Worm (Caenorhabditis elegans) whole organism, L4 larva: Measurements from ENCODE around the gene srh-74.

Experiments used
- D1046.2 ChIP-seq: fragments of 200-800 bp; sonication (Bioruptor generic); IDR thresholded peaks from 2 replicates; pipeline ENCODE4 v1.3.6; 2022; ENCODE audit warnings: missing genetic modification characterization, missing compliant biosample characterization
- F37D6.2 ChIP-seq: sonication (generic microtip); optimal IDR thresholded peaks from 2 replicates; lab custom pipeline; 2016; ENCODE audit warnings: mild to moderate bottlenecking, missing genetic modification characterization, missing compliant biosample characterization
- F49E8.2 ChIP-seq: sonication (generic microtip); optimal IDR thresholded peaks from 2 replicates; lab custom pipeline; 2016; ENCODE audit warnings: missing compliant biosample characterization, mild to moderate bottlenecking, missing genetic modification characterization, borderline replicate concordance
- T26A8.4 ChIP-seq: fragments of 200-800 bp; sonication (Bioruptor generic); IDR thresholded peaks from 2 replicates; pipeline ENCODE4 v1.3.6; 2022; ENCODE audit warnings: missing genetic modification characterization, missing compliant biosample characterization
- Y105C5A.15 ChIP-seq: fragments of 200-800 bp; sonication (Bioruptor generic); IDR thresholded peaks from 2 replicates; pipeline ENCODE4 v1.3.6; 2022; ENCODE audit warnings: missing genetic modification characterization, missing compliant biosample characterization
- Y48G9A.11 ChIP-seq: fragments of 200-800 bp; sonication (Bioruptor generic); IDR thresholded peaks from 2 replicates; pipeline ENCODE4 v1.3.6; 2022; ENCODE audit warnings: missing genetic modification reagents, missing genetic modification characterization, missing compliant biosample characterization
- ZK337.2 ChIP-seq: fragments of 200-800 bp; sonication (Bioruptor generic); IDR thresholded peaks from 2 replicates; pipeline ENCODE4 v1.3.6; 2022; ENCODE audit warnings: missing genetic modification reagents, missing genetic modification characterization, missing compliant biosample characterization
- aha-1 ChIP-seq: fragments of 150-350 bp; peaks from one replicate; lab custom pipeline; 2014; ENCODE audit warnings: missing biosample characterization, missing genetic modification characterization
- ceh-28 ChIP-seq: fragments of 150-350 bp; optimal IDR thresholded peaks from 2 replicates; lab custom pipeline; 2014; ENCODE audit warnings: missing biosample characterization, missing genetic modification reagents, missing genetic modification characterization
- ceh-32 ChIP-seq: sonication (generic microtip); optimal IDR thresholded peaks from 2 replicates; lab custom pipeline; 2016; ENCODE audit warnings: mild to moderate bottlenecking, missing genetic modification characterization, missing compliant biosample characterization; ENCODE audit not compliant: poor library complexity
- ceh-44 ChIP-seq: fragments of 200-800 bp; sonication (Bioruptor generic); IDR thresholded peaks from 2 replicates; pipeline ENCODE4 v1.3.6; 2022; ENCODE audit warnings: missing genetic modification reagents, missing genetic modification characterization, missing compliant biosample characterization
- ceh-62 ChIP-seq: sonication (generic microtip); optimal IDR thresholded peaks from 2 replicates; lab custom pipeline; 2017; ENCODE audit warnings: missing biosample characterization, missing genetic modification characterization
- ceh-82 ChIP-seq: sonication (generic microtip); optimal IDR thresholded peaks from 2 replicates; lab custom pipeline; 2017; ENCODE audit warnings: missing biosample characterization, missing genetic modification characterization
- cey-2 ChIP-seq: sonication (generic microtip); optimal IDR thresholded peaks from 3 replicates; lab custom pipeline; 2017; ENCODE audit warnings: missing genetic modification characterization, mild to moderate bottlenecking, missing compliant biosample characterization, antibody characterized with exemption, borderline replicate concordance; ENCODE audit not compliant: insufficient read depth
- daf-19 ChIP-seq: fragments of 200-800 bp; sonication (Bioruptor generic); conservative IDR thresholded peaks from 2 replicates; pipeline ENCODE4 v1.3.6; 2022; ENCODE audit warnings: missing genetic modification characterization, missing compliant biosample characterization
- daf-8 ChIP-seq: fragments of 200-800 bp; sonication (Bioruptor generic); IDR thresholded peaks from 2 replicates; pipeline ENCODE4 v1.3.6; 2022; ENCODE audit warnings: missing genetic modification characterization, missing compliant biosample characterization
- dpl-1 ChIP-seq: fragments of 150-350 bp; optimal IDR thresholded peaks from 2 replicates; lab custom pipeline; 2014; ENCODE audit warnings: missing biosample characterization, missing genetic modification reagents, missing genetic modification characterization
- fkh-10 ChIP-seq: fragments of 150-350 bp; optimal IDR thresholded peaks from 2 replicates; lab custom pipeline; 2014; ENCODE audit warnings: missing biosample characterization, missing genetic modification reagents, missing genetic modification characterization
- lin-13 ChIP-seq: fragments of 150-350 bp; optimal IDR thresholded peaks from 2 replicates; lab custom pipeline; 2014; ENCODE audit warnings: missing biosample characterization, missing genetic modification reagents, missing genetic modification characterization
- lin-29 ChIP-seq: fragments of 200-800 bp; sonication (Bioruptor generic); IDR thresholded peaks from 2 replicates; pipeline ENCODE4 v1.3.6; 2022; ENCODE audit warnings: missing genetic modification reagents, missing genetic modification characterization, missing compliant biosample characterization
- lin-39 ChIP-seq: fragments of 150-350 bp; optimal IDR thresholded peaks from 2 replicates; lab custom pipeline; 2014; ENCODE audit warnings: missing biosample characterization, missing genetic modification reagents, missing genetic modification characterization
- lir-3 ChIP-seq: sonication (generic microtip); optimal IDR thresholded peaks from 2 replicates; lab custom pipeline; 2016; ENCODE audit warnings: mild to moderate bottlenecking, missing genetic modification characterization, missing compliant biosample characterization
- lsy-2 ChIP-seq, 2 experiments: fragments of 150-350 bp in 1 of 2; sonication (generic microtip) in 1 of 2; optimal IDR thresholded peaks; 2 replicates each; lab custom pipeline; 2014 to 2017; ENCODE audit warnings: missing biosample characterization in 2 of 2, missing genetic modification characterization in 2 of 2
- mdl-1 ChIP-seq, 2 experiments: fragments of 150-350 bp in 1 of 2; sonication (generic microtip) in 1 of 2; optimal IDR thresholded peaks; 2 replicates each; lab custom pipeline; 2014 to 2017; ENCODE audit warnings: missing biosample characterization in 2 of 2, missing genetic modification characterization in 2 of 2
- mdt-29 ChIP-seq: fragments of 200-800 bp; sonication (Bioruptor generic); IDR thresholded peaks from 2 replicates; pipeline ENCODE4 v1.3.6; 2022; ENCODE audit warnings: missing genetic modification reagents, missing genetic modification characterization, missing compliant biosample characterization
- mes-2 ChIP-seq: sonication (generic microtip); optimal IDR thresholded peaks from 2 replicates; lab custom pipeline; 2016; ENCODE audit warnings: missing genotype, mild to moderate bottlenecking, missing genetic modification characterization, missing compliant biosample characterization; ENCODE audit not compliant: poor library complexity, severe bottlenecking
- mxl-3 ChIP-seq: fragments of 200-800 bp; sonication (Bioruptor generic); optimal IDR thresholded peaks from 2 replicates; lab custom pipeline; 2018; ENCODE audit warnings: mild to moderate bottlenecking, missing genetic modification characterization, missing compliant biosample characterization
- nhr-237 ChIP-seq: sonication (generic microtip); optimal IDR thresholded peaks from 2 replicates; lab custom pipeline; 2017; ENCODE audit warnings: missing biosample characterization, missing genetic modification characterization
- nhr-41 ChIP-seq: fragments of 200-800 bp; sonication (Bioruptor generic); IDR thresholded peaks from 2 replicates; pipeline ENCODE4 v1.3.6; 2022; ENCODE audit warnings: missing genetic modification reagents, missing genetic modification characterization, missing compliant biosample characterization
- nhr-42 ChIP-seq: fragments of 200-800 bp; sonication (Bioruptor generic); IDR thresholded peaks from 2 replicates; pipeline ENCODE4 v1.3.6; 2022; ENCODE audit warnings: missing genetic modification characterization, missing compliant biosample characterization
- nhr-48 ChIP-seq: sonication (generic microtip); optimal IDR thresholded peaks from 2 replicates; lab custom pipeline; 2016; ENCODE audit warnings: mild to moderate bottlenecking, missing genetic modification characterization, missing compliant biosample characterization
- nhr-6 ChIP-seq: fragments of 150-350 bp; optimal IDR thresholded peaks from 2 replicates; lab custom pipeline; 2014; ENCODE audit warnings: missing biosample characterization, missing genetic modification characterization
- nhr-77 ChIP-seq: fragments of 150-350 bp; optimal IDR thresholded peaks from 2 replicates; lab custom pipeline; 2014; ENCODE audit warnings: missing biosample characterization, missing genetic modification characterization
- pqm-1 ChIP-seq: sonication (generic microtip); optimal IDR thresholded peaks from 2 replicates; lab custom pipeline; 2017; ENCODE audit warnings: missing biosample characterization, missing genetic modification characterization
- rbr-2 ChIP-seq: sonication (generic microtip); optimal IDR thresholded peaks from 2 replicates; lab custom pipeline; 2016; ENCODE audit warnings: missing genotype, missing genetic modification characterization, missing compliant biosample characterization
- saeg-2 ChIP-seq: fragments of 200-800 bp; sonication (Bioruptor generic); IDR thresholded peaks from 2 replicates; pipeline ENCODE4 v1.3.6; 2022; ENCODE audit warnings: missing genetic modification reagents, missing genetic modification characterization, missing compliant biosample characterization
- set-16 ChIP-seq: fragments of 200-800 bp; sonication (Bioruptor generic); IDR thresholded peaks from 2 replicates; pipeline ENCODE4 v1.3.6; 2022; ENCODE audit warnings: missing genetic modification reagents, missing genetic modification characterization, missing compliant biosample characterization
- skn-1 ChIP-seq: fragments of 150-350 bp; optimal IDR thresholded peaks from 2 replicates; lab custom pipeline; 2014; ENCODE audit warnings: missing biosample characterization, missing genetic modification characterization
- snpc-4 ChIP-seq: fragments of 150-350 bp; optimal IDR thresholded peaks from 2 replicates; lab custom pipeline; 2014; ENCODE audit warnings: missing biosample characterization, missing genetic modification characterization
- spr-1 ChIP-seq: sonication (generic microtip); optimal IDR thresholded peaks from 2 replicates; lab custom pipeline; 2016; ENCODE audit warnings: mild to moderate bottlenecking, missing genetic modification characterization, missing compliant biosample characterization
- tra-1 ChIP-seq: fragments of 200-800 bp; sonication (Bioruptor generic); IDR thresholded peaks from 2 replicates; pipeline ENCODE4 v1.3.6; 2022; ENCODE audit warnings: missing genetic modification reagents, missing genetic modification characterization, missing compliant biosample characterization
- unc-62 ChIP-seq, 3 experiments: fragments of 150-350 bp in 1 of 3; sonication (generic microtip); optimal IDR thresholded peaks in 2 of 3; peaks in 1 of 3; 1 replicate in 1 of 3; 2 replicates in 2 of 3; lab custom pipeline; 2014 to 2017; ENCODE audit warnings: missing biosample characterization in 3 of 3, missing genetic modification characterization in 3 of 3, missing genetic modification reagents in 3 of 3, missing genotype in 1 of 3
- zag-1 ChIP-seq: fragments of 150-350 bp; optimal IDR thresholded peaks from 2 replicates; lab custom pipeline; 2014; ENCODE audit warnings: missing biosample characterization, missing genetic modification characterization
- zfp-2 ChIP-seq: sonication (generic microtip); optimal IDR thresholded peaks from 2 replicates; lab custom pipeline; 2016; ENCODE audit warnings: mild to moderate bottlenecking, missing genetic modification characterization, missing compliant biosample characterization
- zip-11 ChIP-seq: fragments of 200-800 bp; sonication (Bioruptor generic); IDR thresholded peaks from 2 replicates; pipeline ENCODE4 v1.3.6; 2022; ENCODE audit warnings: missing genetic modification characterization, missing compliant biosample characterization
- zip-2 ChIP-seq: fragments of 150-350 bp; optimal IDR thresholded peaks from 2 replicates; lab custom pipeline; 2014; ENCODE audit warnings: missing biosample characterization, missing genetic modification characterization

Gene srh-74

DNA sequence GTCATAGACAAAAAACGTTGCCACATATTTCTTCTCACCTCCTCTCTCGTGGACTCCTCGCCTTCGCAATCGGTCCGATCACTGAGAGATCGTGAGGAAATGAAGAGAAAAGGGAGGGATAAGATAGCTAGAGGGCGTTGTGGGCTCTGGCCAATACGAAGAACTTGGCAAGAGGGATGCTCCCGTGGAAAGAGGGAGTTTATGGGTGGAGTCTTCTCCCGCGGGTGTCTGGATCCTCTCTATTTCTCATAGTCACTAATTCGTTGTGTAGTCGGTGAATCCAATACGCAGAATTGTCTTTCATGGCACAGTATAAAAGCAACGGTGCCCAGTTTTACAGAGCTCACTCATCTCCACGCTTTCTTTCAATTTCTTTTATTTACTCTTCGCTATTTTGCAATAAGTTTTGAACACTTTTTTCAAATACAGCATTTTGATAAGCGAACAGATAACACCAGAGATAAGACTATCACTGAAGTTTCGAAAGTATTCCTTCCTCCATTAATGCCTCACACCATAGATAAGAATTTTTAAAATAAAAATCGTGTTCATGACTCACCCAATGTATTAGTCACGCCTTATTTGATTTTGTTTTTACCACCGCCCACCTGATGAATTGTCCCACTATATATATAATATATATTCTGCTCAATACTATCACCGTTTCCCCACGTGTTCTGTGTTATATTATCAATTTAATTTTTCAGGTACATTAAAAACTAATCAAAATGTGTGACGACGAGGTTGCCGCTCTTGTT, 31.9 kb upstream of the srh-74 start, which contains the start of gene act-1 (continued):
- TF ChIP-seq lin-13 (GFP tag; lab: Kevin White, UChicago) (no peak), snpc-4 (no peak), zip-2 (no peak), F49E8.2 (tag; lab: Kevin White, UChicago) (no peak), zag-1 (tag; lab: Kevin White, UChicago) (no peak), pqm-1 (tag; lab: Kevin White, UChicago) (peak; percentile 95), lir-3 (tag; lab: Kevin White, UChicago) (no peak), lin-39 (tag; lab: Kevin White, UChicago) (no peak), F37D6.2 (tag; lab: Kevin White, UChicago) (no peak), nhr-77 (tag; lab: Kevin White, UChicago) (peak; percentile 6), Y48G9A.11 (no peak), lsy-2 (tag; optimal IDR thresholded peaks at IDR 0.05; lab: Kevin White, UChicago) (no peak), skn-1 (tag; lab: Kevin White, UChicago) (no peak), ceh-32 (no peak), nhr-41 (no peak), cey-2 (tag; lab: Kevin White, UChicago) (no peak), lin-29 (GFP tag; lab: Robert Waterston, UW) (no peak), ceh-82 (tag; lab: Kevin White, UChicago) (no peak), ceh-44 (GFP tag; lab: Robert Waterston, UW) (no peak), nhr-6 (tag; lab: Kevin White, UChicago) (no peak), mxl-3 (GFP tag; lab: Kevin White, UChicago) (no peak), mdl-1 (tag; optimal IDR thresholded peaks at IDR 0.05; lab: Kevin White, UChicago) (no peak)

DNA sequence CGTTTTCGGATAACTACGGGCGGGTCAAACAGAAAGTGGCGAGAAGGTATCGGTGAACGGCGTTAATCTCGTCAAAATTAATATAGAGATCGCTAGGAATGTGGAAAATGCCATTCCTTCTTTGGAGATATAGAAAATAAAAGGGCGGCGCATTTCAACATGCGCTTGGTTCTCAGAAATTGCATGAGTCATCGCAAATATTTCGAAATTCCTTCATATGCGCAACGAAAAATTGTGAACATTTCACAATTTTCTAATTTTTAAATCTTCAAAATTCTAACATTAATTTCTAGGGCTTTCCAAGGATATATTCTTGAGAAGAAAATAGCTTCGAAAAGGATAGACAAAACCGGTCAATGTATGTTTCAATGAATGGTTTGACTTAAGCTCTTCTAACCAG, 30.3 kb upstream of the srh-74 start:
- no peak for TF ChIP-seq lin-29 (GFP tag; lab: Robert Waterston, UW)
- TF ChIP-seq nhr-42 (GFP tag; lab: Robert Waterston, UW): no peak
- TF ChIP-seq ceh-28 (tag; lab: Kevin White, UChicago): no peak
- no peak for TF ChIP-seq unc-62 (GFP tag; optimal IDR thresholded peaks at IDR 0.05 in 1 of 2; lab: Kevin White, UChicago)
- no peak for TF ChIP-seq unc-62 (tag; optimal IDR thresholded peaks at IDR 0.05; lab: Kevin White, UChicago)
- no peak for TF ChIP-seq ZK337.2
- TF ChIP-seq T26A8.4 (GFP tag; lab: Robert Waterston, UW): no peak
- TF ChIP-seq spr-1 (tag; lab: Kevin White, UChicago): no peak
- TF ChIP-seq tra-1 (GFP tag; lab: Robert Waterston, UW): no peak
- TF ChIP-seq zag-1 (tag; lab: Kevin White, UChicago): no peak
- TF ChIP-seq mes-2: no peak
- no peak for TF ChIP-seq saeg-2
- TF ChIP-seq aha-1 (tag; lab: Kevin White, UChicago): no peak
- TF ChIP-seq pqm-1 (tag; lab: Kevin White, UChicago): no peak
- no peak for TF ChIP-seq fkh-10
- no peak for TF ChIP-seq Y48G9A.11
- TF ChIP-seq zip-11 (GFP tag; lab: Robert Waterston, UW): no peak
- TF ChIP-seq mdl-1 (tag; optimal IDR thresholded peaks at IDR 0.05; lab: Kevin White, UChicago): no peak
- no peak for TF ChIP-seq mdt-29 (GFP tag; lab: Robert Waterston, UW)
- TF ChIP-seq, all 104 proteins: peak for 0

DNA sequence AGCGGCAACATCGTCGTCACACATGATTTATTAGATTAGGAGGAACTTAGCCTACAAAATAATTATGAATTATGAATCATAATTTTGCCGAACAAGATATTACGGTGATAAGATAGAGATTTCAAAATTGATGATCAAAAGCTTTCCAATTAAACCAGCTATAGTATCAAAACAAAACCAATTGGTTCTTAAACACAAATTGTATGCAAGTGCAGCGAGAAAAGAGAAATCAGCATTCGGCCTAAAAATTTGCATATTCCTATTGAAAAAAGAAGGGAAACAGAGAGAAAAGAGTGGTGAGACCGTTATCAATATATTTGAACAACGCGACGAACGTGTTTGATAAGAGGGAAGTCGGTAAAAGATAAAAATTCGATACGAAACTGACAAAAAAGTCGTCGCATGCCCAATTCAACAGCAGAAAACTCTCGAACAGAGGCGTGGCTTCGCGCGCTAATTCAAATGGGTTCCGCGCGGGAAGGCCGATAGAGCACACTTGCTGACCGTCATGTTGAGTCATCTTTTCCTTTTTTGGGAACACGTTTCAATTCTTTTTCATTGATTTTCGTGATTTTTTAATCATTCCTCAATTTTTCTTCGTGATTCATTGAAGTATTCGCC, 29.6 kb upstream of the srh-74 start, which contains the start of gene act-2:
act-2 (minus strand) TSS at position 51 of the 621 bp plus-strand sequence.
- TF ChIP-seq nhr-237 (tag; lab: Kevin White, UChicago): no peak
- no peak for TF ChIP-seq snpc-4
- no peak; the same call in 1 of the 2 replicates for TF ChIP-seq set-16 (GFP tag; lab: Robert Waterston, UW)
- no peak for TF ChIP-seq daf-8 (GFP tag; lab: Robert Waterston, UW)
- TF ChIP-seq Y105C5A.15 (GFP tag; lab: Robert Waterston, UW): no peak
- TF ChIP-seq nhr-6 (tag; lab: Kevin White, UChicago): peak; percentile 61
- TF ChIP-seq daf-19 (GFP tag; lab: Robert Waterston, UW): no peak
- peak; percentile 9 for TF ChIP-seq zfp-2 (tag; lab: Kevin White, UChicago)
- TF ChIP-seq tra-1 (GFP tag; lab: Robert Waterston, UW): 0 out of 2 replicates have a peak, but pooled peaks have one; percentile 45
- TF ChIP-seq zip-11 (GFP tag; lab: Robert Waterston, UW): no peak
- TF ChIP-seq T26A8.4 (GFP tag; lab: Robert Waterston, UW): no peak
- peak; percentile 93 for TF ChIP-seq dpl-1 (GFP tag; lab: Kevin White, UChicago)
- TF ChIP-seq nhr-48: no peak
- no peak for TF ChIP-seq D1046.2
- peak; percentile 72 for TF ChIP-seq rbr-2 (tag; lab: Kevin White, UChicago)
- TF ChIP-seq ceh-62 (tag; lab: Kevin White, UChicago): no peak
- TF ChIP-seq ceh-44 (GFP tag; lab: Robert Waterston, UW): no peak
